Worm (Caenorhabditis elegans): ENCODE measurements around the gene W01D2.3.
A peak's percentile ranks its signal among the peaks of the same experiment; 100 is the strongest.

ce11 chrII:14814894-14815568, 10.9 kb upstream of the W01D2.3 start, which contains the start of gene W01D2.1:
- TF ChIP-seq pha-4 (tag; optimal IDR thresholded peaks at IDR 0.05) (peak; percentile 80), R02D3.7 (tag; optimal IDR thresholded peaks at IDR 0.05) (peak; percentile 26), daf-12 (tag; optimal IDR thresholded peaks at IDR 0.05) (no peak), fos-1 (tag; optimal IDR thresholded peaks at IDR 0.05) (no peak), ztf-11 (tag; optimal IDR thresholded peaks at IDR 0.05) (no peak), ceh-82 (tag; optimal IDR thresholded peaks at IDR 0.05) (no peak), nhr-25 (tag; optimal IDR thresholded peaks at IDR 0.05) (peak; percentile 67), unc-62 (GFP tag; optimal IDR thresholded peaks at IDR 0.05) (no peak), elt-1 (tag; optimal IDR thresholded peaks at IDR 0.05) (no peak), nhr-11 (tag; optimal IDR thresholded peaks at IDR 0.05) (no peak), nhr-76 (tag; optimal IDR thresholded peaks at IDR 0.05) (no peak), zag-1 (tag; optimal IDR thresholded peaks at IDR 0.05) (no peak), ceh-16 (tag; optimal IDR thresholded peaks at IDR 0.05) (no peak), lin-39 (tag; optimal IDR thresholded peaks at IDR 0.05) (peak; percentile 63)

Data from whole organism, L3 larva.